Fruit fly (Drosophila melanogaster) whole organism, larva: Measurements from ENCODE around the gene CG33217.

Experiments used
- noc ChIP-seq: fragments of 200-800 bp; sonication (Bioruptor generic); optimal IDR thresholded peaks from 3 replicates; lab custom pipeline; 2019; ENCODE audit warnings: missing biosample characterization, mild to moderate bottlenecking, missing genetic modification characterization, moderate library complexity

CG33217 gene

DNA sequence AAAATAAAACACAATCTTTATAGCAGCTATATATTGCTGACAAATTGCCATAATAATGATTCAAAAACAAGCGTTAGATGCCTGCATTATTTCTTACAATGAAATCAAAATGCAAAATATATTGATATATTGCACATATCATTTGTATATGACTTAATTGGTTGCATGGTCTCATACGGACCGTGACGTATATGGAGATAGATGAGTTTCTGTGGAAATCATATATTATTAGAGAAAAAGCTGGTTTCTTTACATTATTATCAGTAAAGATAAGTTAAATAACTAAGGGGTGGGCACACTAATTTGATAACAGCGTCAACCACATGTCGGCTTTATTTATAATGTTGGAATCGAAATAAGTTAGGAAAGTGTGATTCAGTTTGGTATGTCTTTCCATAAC lies at the start of gene CG33217:
Gene CG33217, plus strand, starts transcription at position 290 of the 400 bp plus-strand sequence.
- TF ChIP-seq noc: no peak

dm6 chr3L:23081256-23081655 lies 44.6 kb upstream of the CG33217 start:
- no peak for TF ChIP-seq noc

DNA sequence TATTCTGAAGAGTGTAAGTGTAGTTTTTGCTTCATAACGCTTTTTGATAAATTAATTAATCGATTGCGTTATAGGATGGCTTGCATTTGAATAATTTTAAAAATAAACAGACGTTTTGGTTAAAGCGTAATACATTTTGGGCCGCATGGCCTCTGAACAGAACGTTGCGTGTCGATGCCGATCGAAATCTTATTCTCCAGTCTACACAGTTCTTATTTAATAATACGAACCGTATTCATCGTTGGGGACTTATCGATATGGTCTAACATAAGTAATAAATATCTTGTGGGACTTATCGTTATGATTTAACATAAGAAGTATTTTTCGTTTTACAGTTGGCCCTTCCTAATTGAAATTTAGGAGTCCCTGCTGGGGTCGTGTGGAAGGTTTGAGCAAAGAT lies 36.9 kb upstream of the CG33217 start:
- TF ChIP-seq noc: no peak

- no peak for TF ChIP-seq noc
Measured at dm6 chr3L:23095277-23095676, 30.5 kb upstream of the CG33217 start, which contains the start of gene RpL10. Gene RpL10, minus strand, starts transcription at chr3L:23095471.

DNA sequence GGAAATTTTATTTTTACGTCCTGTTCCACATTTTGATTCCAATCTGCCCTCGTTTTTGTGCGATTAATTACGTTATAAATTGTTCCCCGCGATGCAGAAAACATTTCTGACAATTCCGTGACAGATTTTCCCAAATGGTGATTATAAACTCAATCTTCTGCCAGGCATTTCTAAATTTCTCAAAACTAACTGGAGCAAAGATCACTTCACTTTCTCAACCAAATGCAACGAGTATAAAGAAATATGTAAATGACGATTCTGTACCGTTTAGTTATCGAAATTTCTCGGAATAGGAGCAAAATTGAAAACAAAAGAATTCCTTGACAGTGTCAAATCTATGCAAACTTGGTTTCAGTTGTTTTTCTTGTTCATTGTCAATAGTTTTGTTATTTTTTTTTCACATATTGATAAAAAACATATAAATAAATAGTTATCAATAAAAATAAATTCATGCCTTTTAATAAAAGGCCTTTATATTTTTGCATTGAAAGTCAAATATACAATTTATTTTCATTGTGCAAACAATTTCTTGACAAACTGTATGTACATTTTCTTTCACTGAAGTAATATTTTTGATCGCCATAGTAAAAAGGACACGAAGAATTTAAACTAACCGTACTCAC lies 28.9 kb upstream of the CG33217 start, which contains the start of gene CkIIalpha:
Gene CkIIalpha, plus strand, starts transcription at position 270 of the 623 bp plus-strand sequence.
- no peak for TF ChIP-seq noc

DNA sequence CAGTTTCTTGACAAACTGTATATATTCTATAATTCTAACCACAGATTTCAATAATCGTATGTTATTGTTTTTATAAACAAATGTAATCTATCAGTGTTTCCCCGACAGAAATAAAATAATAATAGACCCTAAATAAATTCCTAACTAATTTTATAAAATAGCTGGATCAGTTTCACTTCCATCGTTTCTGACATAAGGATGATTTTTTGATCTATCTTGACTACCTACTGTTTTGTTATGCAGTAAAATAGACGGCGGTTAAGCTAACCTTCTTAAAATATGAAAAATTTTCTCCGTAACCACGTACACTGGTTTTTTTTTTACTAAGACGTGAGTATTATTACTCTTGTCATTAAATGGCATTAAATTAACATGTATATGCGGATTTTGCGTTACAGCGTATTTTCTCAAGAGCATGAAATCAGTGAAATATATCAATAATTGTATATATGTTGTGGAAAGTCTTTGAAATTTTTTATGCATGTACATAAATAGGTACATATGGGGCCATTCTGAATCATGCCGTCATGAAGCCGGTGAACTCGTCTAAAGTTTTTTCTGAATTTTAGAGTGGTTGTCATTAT lies 26.3 kb upstream of the CG33217 start:
- no peak for TF ChIP-seq noc

- TF ChIP-seq noc: no peak
Measured at dm6 chr3L:23150297-23150919, 24.6 kb downstream of the CG33217 start, which contains the start of gene Vps11. Gene Vps11, minus strand, starts transcription at chr3L:23150499.

DNA sequence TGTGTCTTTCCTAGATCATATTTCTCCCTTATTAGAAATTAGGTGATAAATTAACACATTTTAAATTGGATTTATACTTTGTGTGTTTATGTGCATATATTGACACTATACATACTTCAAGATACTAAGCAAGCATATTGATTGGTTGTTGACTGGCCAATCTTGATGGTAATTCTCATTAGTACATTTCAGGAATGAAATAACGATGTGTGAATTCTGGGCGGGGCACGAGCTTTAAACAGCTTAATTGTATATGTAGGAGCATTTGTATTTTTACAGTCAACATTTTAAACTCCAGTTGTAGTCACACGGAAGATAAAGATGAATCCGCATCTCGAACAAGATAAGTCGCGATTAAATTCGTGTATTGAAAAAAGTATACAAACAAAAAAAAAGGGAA lies 48.3 kb downstream of the CG33217 start, which contains the start of gene CG34031:
Gene CG34031, plus strand, starts transcription at position 301 of the 400 bp plus-strand sequence.
- no peak for TF ChIP-seq noc
